Fruit fly (Drosophila melanogaster): Measurements from ENCODE around the gene CG10654.

DNA sequence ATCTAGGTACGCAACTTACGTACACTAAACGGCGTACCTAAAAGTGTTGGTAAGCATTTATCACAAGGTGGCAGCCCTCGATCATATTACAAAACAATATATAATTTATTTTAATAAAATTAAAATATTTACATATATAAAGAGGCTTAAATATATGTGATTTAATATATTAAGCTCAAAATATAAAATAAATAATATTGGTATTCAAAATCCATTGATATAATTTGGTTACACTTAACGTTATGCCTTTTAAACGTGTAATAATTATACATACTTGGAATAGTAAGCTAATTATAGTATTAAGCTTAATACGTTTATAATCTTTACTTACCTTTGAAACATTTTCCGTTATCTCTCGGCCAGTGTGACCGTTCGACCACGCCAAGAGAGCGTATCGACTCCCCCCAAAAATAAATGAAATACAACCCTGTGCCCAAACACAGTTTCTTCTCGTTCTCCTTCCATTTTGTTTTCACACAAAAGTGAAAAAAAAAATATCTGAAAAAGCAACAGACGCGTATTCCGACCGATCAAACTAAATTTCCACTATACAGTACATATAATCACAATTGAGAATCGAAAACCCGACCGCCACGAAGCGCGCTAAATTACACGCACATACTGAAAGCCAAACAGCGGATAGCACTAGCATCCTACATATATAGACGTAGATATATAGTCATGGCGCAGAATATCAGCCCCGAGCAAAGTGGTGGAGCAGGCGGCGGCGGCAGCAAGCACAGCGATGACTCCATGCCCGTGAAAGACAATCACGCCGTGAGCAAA lies 3.6 kb downstream of the CG10654 start, which contains the start of the genes CG10646 and vih:
- TF ChIP-seq Ets97D (GFP tag; optimal IDR thresholded peaks at IDR 0.05) (peak; percentile 88), sens-2 (GFP tag; IDR thresholded peaks at IDR 0.05) (no peak), Dll (GFP tag; IDR thresholded peaks at IDR 0.05; ENCODE audit: partially characterized antibody) (no peak), HLH3B (GFP tag; IDR thresholded peaks at IDR 0.05) (0 out of 2 replicates have a peak, but pooled peaks have one; percentile 23), fd96Cb (tag; optimal IDR thresholded peaks at IDR 0.05) (peak; percentile 13), sob (GFP tag; IDR thresholded peaks at IDR 0.05) (peak; percentile 7; the same call in 1 of the 2 replicates), BEAF-32 (GFP tag; optimal IDR thresholded peaks at IDR 0.05) (peak; percentile 50), jigr1 (GFP tag; IDR thresholded peaks at IDR 0.05) (no peak), CG7963 (GFP tag; IDR thresholded peaks at IDR 0.05; ENCODE audit: partially characterized antibody) (no peak), lola (GFP tag; optimal IDR thresholded peaks at IDR 0.05) (peak in 1 of 3 experiments; percentile 37)
